Worm (Caenorhabditis elegans): ENCODE measurements around the gene F07A11.5.
A peak's percentile ranks its signal among the peaks of the same experiment; 100 is the strongest.

Gene F07A11.5

DNA sequence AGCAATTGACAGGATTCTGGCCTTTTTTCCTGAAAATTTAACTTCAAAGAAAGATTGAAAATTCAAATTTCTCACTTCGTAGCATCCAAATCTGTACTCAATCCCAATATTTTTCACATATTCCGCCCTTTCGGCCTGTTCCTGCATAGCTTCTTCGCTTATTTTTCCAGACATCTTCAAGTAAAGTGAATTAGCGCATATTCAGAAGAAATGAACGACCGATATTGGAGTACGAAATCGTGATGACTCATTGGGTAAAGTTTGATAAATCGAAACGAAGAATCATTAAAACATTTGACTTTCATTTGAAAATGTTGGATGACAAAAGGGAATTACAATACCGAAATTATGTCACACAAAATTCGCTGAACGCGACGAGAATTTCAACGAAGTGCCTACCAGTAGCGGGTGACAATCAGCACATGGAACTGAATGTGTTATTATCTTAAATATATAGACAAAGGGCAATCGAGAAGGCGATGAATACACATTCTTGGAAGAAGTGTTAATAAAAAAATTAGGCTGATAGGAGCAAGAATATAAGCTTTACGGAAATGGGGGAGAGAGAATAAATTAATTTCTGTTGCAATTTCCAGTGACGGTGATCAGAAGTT lies 39.0 kb downstream of the F07A11.5 start, which contains the start of gene coa-7 (continued):
- TF ChIP-seq dpl-1 (GFP tag; optimal IDR thresholded peaks at IDR 0.05) (no peak), fkh-3 (tag; optimal IDR thresholded peaks at IDR 0.05) (no peak), ceh-100 (GFP tag; IDR thresholded peaks at IDR 0.05) (no peak), lsl-1 (GFP tag; optimal IDR thresholded peaks at IDR 0.05) (peak; percentile 41), sdz-38 (tag; optimal IDR thresholded peaks at IDR 0.05) (no peak), die-1 (tag; optimal IDR thresholded peaks at IDR 0.05) (peak; percentile 14), unc-62 (GFP tag; optimal IDR thresholded peaks at IDR 0.05) (no peak), lag-1 (GFP tag; IDR thresholded peaks at IDR 0.05) (no peak), rpc-1 (optimal IDR thresholded peaks at IDR 0.05) (no peak), rpc-1 (tag; optimal IDR thresholded peaks at IDR 0.05) (no peak), chd-7 (tag; optimal IDR thresholded peaks at IDR 0.05) (peak; percentile 70), K12H6.12 (tag; optimal IDR thresholded peaks at IDR 0.05) (no peak), hmg-1.2 (GFP tag; IDR thresholded peaks at IDR 0.05) (peak; percentile 25; the same call in 1 of the 2 replicates), Y56A3A.18 (GFP tag; IDR thresholded peaks at IDR 0.05) (no peak), B0261.1 (tag; optimal IDR thresholded peaks at IDR 0.05) (no peak), ceh-79 (tag; optimal IDR thresholded peaks at IDR 0.05) (peak; percentile 65), madf-8 (GFP tag; conservative IDR thresholded peaks at IDR 0.05) (no peak), let-526 (GFP tag; IDR thresholded peaks at IDR 0.05) (no peak), gei-17 (GFP tag; optimal IDR thresholded peaks at IDR 0.05) (no peak), ztf-22 (GFP tag; optimal IDR thresholded peaks at IDR 0.05) (no peak), egl-44 (GFP tag; IDR thresholded peaks at IDR 0.05) (no peak), dox-1 (GFP tag; IDR thresholded peaks at IDR 0.05) (no peak), ceh-27 (GFP tag; optimal IDR thresholded peaks at IDR 0.05) (no peak), snpc-1.3 (tag; optimal IDR thresholded peaks at IDR 0.05; ENCODE audit: insufficient read depth) (no peak), hlh-12 (tag; optimal IDR thresholded peaks at IDR 0.05) (no peak), tbp1 (GFP tag; optimal IDR thresholded peaks at IDR 0.05) (peak; percentile 22), lin-26 (GFP tag; IDR thresholded peaks at IDR 0.05) (peak; percentile 43; the same call in 1 of the 2 replicates), D2030.7 (GFP tag; IDR thresholded peaks at IDR 0.05) (no peak; the same call in 1 of the 2 replicates), ceh-40 (GFP tag; IDR thresholded peaks at IDR 0.05) (no peak), Y53G8AR.9 (GFP tag; conservative IDR thresholded peaks at IDR 0.05) (peak; percentile 74), F52B5.7 (tag; optimal IDR thresholded peaks at IDR 0.05) (peak; percentile 77), nhr-179 (tag; optimal IDR thresholded peaks at IDR 0.05) (no peak), hlh-26 (GFP tag; conservative IDR thresholded peaks at IDR 0.05) (no peak), xnd-1 (tag; optimal IDR thresholded peaks at IDR 0.05) (peak; percentile 58), B0035.1 (tag; optimal IDR thresholded peaks at IDR 0.05) (no peak), tlf-1 (GFP tag; optimal IDR thresholded peaks at IDR 0.05) (peak; percentile 37), T07F8.4 (tag; optimal IDR thresholded peaks at IDR 0.05) (no peak), mes-4 (tag; optimal IDR thresholded peaks at IDR 0.05) (peak; percentile 19), madf-3 (GFP tag; IDR thresholded peaks at IDR 0.05) (peak; percentile 66), B0336.3 (GFP tag; IDR thresholded peaks at IDR 0.05) (peak; percentile 84), nhr-80 (tag; optimal IDR thresholded peaks at IDR 0.05) (no peak), mcd-1 (GFP tag; IDR thresholded peaks at IDR 0.05) (0 out of 2 replicates have a peak, but pooled peaks have one; percentile 30), athp-1 (tag; optimal IDR thresholded peaks at IDR 0.05) (peak; percentile 73)

All from whole organism, young adult.